Worm (Caenorhabditis elegans) whole organism, L2 larva: ENCODE results near the gene gsp-2.

ENCODE experiments used
- alr-1 ChIP-seq: fragments of 150-350 bp; optimal IDR thresholded peaks from 2 replicates; lab custom pipeline; 2014; ENCODE audit warnings: missing biosample characterization, missing genetic modification characterization
- aly-2 ChIP-seq: fragments of 150-350 bp; optimal IDR thresholded peaks from 2 replicates; lab custom pipeline; 2014; ENCODE audit warnings: missing biosample characterization, missing genetic modification characterization
- lin-13 ChIP-seq: fragments of 150-350 bp; optimal IDR thresholded peaks from 2 replicates; lab custom pipeline; 2014; ENCODE audit warnings: missing biosample characterization, missing genetic modification reagents, missing genetic modification characterization
- lsy-2 ChIP-seq, 2 experiments: fragments of 150-350 bp in 1 of 2; sonication (generic microtip) in 1 of 2; optimal IDR thresholded peaks; 2 replicates each; lab custom pipeline; 2014 to 2017; ENCODE audit warnings: missing biosample characterization in 2 of 2, missing genetic modification characterization in 2 of 2
- nhr-77 ChIP-seq: fragments of 150-350 bp; optimal IDR thresholded peaks from 2 replicates; lab custom pipeline; 2014; ENCODE audit warnings: missing biosample characterization, missing genetic modification characterization
- sma-9 ChIP-seq, 2 experiments: fragments of 150-350 bp in 1 of 2; sonication (generic microtip) in 1 of 2; optimal IDR thresholded peaks; 2 replicates each; lab custom pipeline; 2014 to 2016; ENCODE audit warnings: missing genetic modification characterization in 2 of 2, mild to moderate bottlenecking in 1 of 2, missing biosample characterization in 1 of 2, missing compliant biosample characterization in 1 of 2, missing genetic modification reagents in 1 of 2, moderate library complexity in 1 of 2

ce11 chrIII:7347049-7347448, 10.7 kb downstream of the gsp-2 start, which contains the start of gene F08F8.7:
- TF ChIP-seq sma-9 (GFP tag; optimal IDR thresholded peaks at IDR 0.05; lab: Kevin White, UChicago), result no peak
- TF ChIP-seq sma-9 (tag; optimal IDR thresholded peaks at IDR 0.05; lab: Kevin White, UChicago), result no peak
- TF ChIP-seq alr-1 (tag; lab: Kevin White, UChicago), result no peak
- no peak for TF ChIP-seq lin-13
- no peak for TF ChIP-seq lsy-2 (tag; optimal IDR thresholded peaks at IDR 0.05; lab: Kevin White, UChicago)
- no peak for TF ChIP-seq nhr-77 (tag; lab: Kevin White, UChicago)
- TF ChIP-seq aly-2, result no peak
